Worm (Caenorhabditis elegans): Measurements from ENCODE around the gene igdb-1.

- TF ChIP-seq nhr-10 (tag; optimal IDR thresholded peaks at IDR 0.05) = no peak
- no peak for TF ChIP-seq nhr-6 (tag; optimal IDR thresholded peaks at IDR 0.05)
- TF ChIP-seq skn-1 (tag; optimal IDR thresholded peaks at IDR 0.05) = no peak
- TF ChIP-seq unc-39 (tag; optimal IDR thresholded peaks at IDR 0.05) = no peak
- no peak for TF ChIP-seq nhr-77 (tag; optimal IDR thresholded peaks at IDR 0.05)
- no peak for TF ChIP-seq fos-1 (tag; optimal IDR thresholded peaks at IDR 0.05)
- no peak for TF ChIP-seq lin-13 (GFP tag; optimal IDR thresholded peaks at IDR 0.05)
- no peak for TF ChIP-seq ztf-11 (tag; optimal IDR thresholded peaks at IDR 0.05)
- TF ChIP-seq C34F6.9 (tag; optimal IDR thresholded peaks at IDR 0.05) = no peak
- no peak for TF ChIP-seq egl-27 (tag; optimal IDR thresholded peaks at IDR 0.05)
Measured at ce11 chrIV:12438359-12438758, 40.5 kb upstream of the igdb-1 start, which contains the start of gene clec-185.
